Worm (Caenorhabditis elegans) whole organism, midembryonic: ENCODE data around the gene gcy-8.

Experiments used
- cog-1 ChIP-seq: sonication (generic microtip); optimal IDR thresholded peaks from 2 replicates; lab custom pipeline; 2016; ENCODE audit warnings: missing genetic modification characterization, missing compliant biosample characterization
- klf-2 ChIP-seq: fragments of 200-800 bp; sonication (Bioruptor generic); conservative IDR thresholded peaks from 2 replicates; pipeline ENCODE4 v1.3.6; 2022; ENCODE audit warnings: missing genetic modification reagents, missing genetic modification characterization, missing compliant biosample characterization
- ref-1 ChIP-seq: fragments of 200-800 bp; sonication (Bioruptor generic); conservative IDR thresholded peaks from 2 replicates; pipeline ENCODE4 v1.3.6; 2022; ENCODE audit warnings: missing genetic modification reagents, missing genetic modification characterization, missing compliant biosample characterization
- tab-1 ChIP-seq: fragments of 200-800 bp; sonication (Bioruptor generic); IDR thresholded peaks from 2 replicates; pipeline ENCODE4 v1.3.6; 2022; ENCODE audit warnings: missing genetic modification characterization, missing compliant biosample characterization
- ztf-23 ChIP-seq: fragments of 200-800 bp; sonication (Bioruptor generic); IDR thresholded peaks from 2 replicates; pipeline ENCODE4 v1.3.6; 2022; ENCODE audit warnings: missing genetic modification reagents, missing genetic modification characterization, missing compliant biosample characterization

DNA sequence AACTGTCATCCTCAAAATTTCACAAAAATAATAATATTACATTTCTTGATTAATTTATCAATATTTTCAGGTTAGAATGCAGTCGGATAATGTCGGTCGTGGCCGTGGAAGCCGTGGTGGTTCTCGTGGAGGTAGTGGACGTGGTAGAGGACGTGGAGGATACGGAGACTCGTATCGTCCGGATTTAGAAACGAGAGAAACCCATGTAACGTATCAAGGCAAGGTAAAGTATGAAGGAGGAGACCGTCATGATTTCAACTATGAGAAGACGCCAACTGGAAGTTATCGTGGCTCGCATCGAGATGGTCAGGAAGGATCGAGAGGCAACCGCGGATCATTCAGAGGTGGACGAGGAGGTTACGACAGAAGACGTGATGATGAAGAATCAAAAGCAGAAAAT lies 29.6 kb downstream of the gcy-8 start, which contains the start of gene frpr-10:
- no peak for TF ChIP-seq ztf-23 (GFP tag; lab: Robert Waterston, UW)
- TF ChIP-seq klf-2 (GFP tag; lab: Robert Waterston, UW), result no peak
- no peak for TF ChIP-seq cog-1
- TF ChIP-seq tab-1 (GFP tag; lab: Robert Waterston, UW), result no peak
- no peak for TF ChIP-seq ref-1
